Fruit fly (Drosophila melanogaster) whole organism, embryonic: ENCODE data around the gene Pop5.

ENCODE experiments used
- Ada2b ChIP-seq: fragments of 200-800 bp; sonication (Bioruptor generic); IDR thresholded peaks from 2 replicates; pipeline ENCODE4 v1.3.6; 2022; ENCODE audit warnings: missing biosample characterization, missing genetic modification characterization
- Atf-2 ChIP-seq: fragments of 200-800 bp; sonication (Bioruptor generic); optimal IDR thresholded peaks from 2 replicates; lab custom pipeline; 2016; ENCODE audit warnings: missing biosample characterization, missing genetic modification characterization
- CG10431 ChIP-seq: fragments of 200-800 bp; sonication (Bioruptor generic); optimal IDR thresholded peaks from 3 replicates; lab custom pipeline; 2018; ENCODE audit warnings: missing biosample characterization, mild to moderate bottlenecking, missing genetic modification characterization
- CG11085 ChIP-seq: fragments of 200-800 bp; sonication (Bioruptor generic); IDR thresholded peaks from 2 replicates; pipeline ENCODE4 v1.3.6; 2022; ENCODE audit warnings: missing biosample characterization, missing genetic modification characterization
- CG11093 ChIP-seq: fragments of 200-800 bp; sonication (Bioruptor generic); IDR thresholded peaks from 3 replicates; pipeline ENCODE4 v1.3.6; 2022; ENCODE audit warnings: missing biosample characterization, missing genetic modification characterization
- CG11560 ChIP-seq: fragments of 200-800 bp; sonication (Bioruptor generic); IDR thresholded peaks from 3 replicates; pipeline ENCODE4 v1.3.6; 2022; ENCODE audit warnings: missing biosample characterization, missing genetic modification characterization
- CG12104 ChIP-seq: fragments of 200-800 bp; sonication (Bioruptor generic); optimal IDR thresholded peaks from 3 replicates; lab custom pipeline; 2016; ENCODE audit warnings: missing biosample characterization, missing genetic modification characterization
- CG12236 ChIP-seq: fragments of 200-800 bp; sonication (Bioruptor generic); optimal IDR thresholded peaks from 2 replicates; lab custom pipeline; 2016; ENCODE audit warnings: missing biosample characterization, missing genetic modification characterization
- CG13123 ChIP-seq: fragments of 200-800 bp; sonication (Bioruptor generic); optimal IDR thresholded peaks from 2 replicates; lab custom pipeline; 2016; ENCODE audit warnings: missing biosample characterization, missing genetic modification characterization
- CG14014 ChIP-seq: fragments of 200-800 bp; sonication (Bioruptor generic); IDR thresholded peaks from 2 replicates; pipeline ENCODE4 v1.3.6; 2022; ENCODE audit warnings: missing biosample characterization, missing genetic modification characterization
- CG15011 ChIP-seq: fragments of 200-800 bp; sonication (Bioruptor generic); optimal IDR thresholded peaks from 3 replicates; lab custom pipeline; 2018; ENCODE audit warnings: missing biosample characterization, mild to moderate bottlenecking, missing genetic modification characterization
- CG15269 ChIP-seq: fragments of 200-800 bp; sonication (Bioruptor generic); optimal IDR thresholded peaks from 2 replicates; lab custom pipeline; 2018; ENCODE audit warnings: missing biosample characterization, mild to moderate bottlenecking, missing genetic modification characterization, moderate library complexity
- CG15479 ChIP-seq: fragments of 200-800 bp; sonication (Bioruptor generic); optimal IDR thresholded peaks from 3 replicates; lab custom pipeline; 2019; ENCODE audit warnings: missing biosample characterization, mild to moderate bottlenecking, missing genetic modification characterization, moderate library complexity
- CG34224 ChIP-seq: fragments of 200-800 bp; sonication (Bioruptor generic); IDR thresholded peaks from 3 replicates; pipeline ENCODE4 v1.3.6; 2022; ENCODE audit warnings: missing biosample characterization, missing genetic modification characterization; ENCODE audit not compliant: partially characterized antibody
- CG5953 ChIP-seq: fragments of 200-800 bp; sonication (Bioruptor generic); IDR thresholded peaks from 2 replicates; pipeline ENCODE4 v1.3.6; 2022; ENCODE audit warnings: missing biosample characterization, missing genetic modification characterization
- CG8290 ChIP-seq, 3 experiments: fragments of 200-800 bp; sonication (Bioruptor generic); optimal IDR thresholded peaks; 2 replicates each; lab custom pipeline; 2016 to 2019; ENCODE audit warnings: missing biosample characterization in 3 of 3, missing genetic modification characterization in 3 of 3, mild to moderate bottlenecking in 2 of 3, moderate library complexity in 1 of 3
- CG8765 ChIP-seq: fragments of 200-800 bp; sonication (Bioruptor generic); IDR thresholded peaks from 2 replicates; pipeline ENCODE4 v1.3.6; 2022; ENCODE audit warnings: missing biosample characterization, missing genetic modification characterization
- CG9876 ChIP-seq: fragments of 200-800 bp; sonication (Bioruptor generic); optimal IDR thresholded peaks from 2 replicates; lab custom pipeline; 2016; ENCODE audit warnings: missing biosample characterization, missing genetic modification characterization
- Chrac-16 ChIP-seq: fragments of 200-800 bp; sonication (Bioruptor generic); optimal IDR thresholded peaks from 3 replicates; lab custom pipeline; 2016; ENCODE audit warnings: missing biosample characterization, missing genetic modification characterization
- D19A ChIP-seq: fragments of 200-800 bp; optimal IDR thresholded peaks from 3 replicates; lab custom pipeline; 2019; ENCODE audit warnings: missing biosample characterization, mild to moderate bottlenecking, missing genetic modification characterization, moderate library complexity
- D19B ChIP-seq: fragments of 200-800 bp; sonication (Bioruptor generic); optimal IDR thresholded peaks from 2 replicates; lab custom pipeline; 2017; ENCODE audit warnings: missing biosample characterization, mild to moderate bottlenecking, missing genetic modification characterization
- Eip74EF ChIP-seq, 2 experiments: fragments of 200-800 bp in 1 of 2; fragments of >200 bp in 1 of 2; sonication (Bioruptor generic) in 1 of 2; optimal IDR thresholded peaks; 2 replicates each; lab custom pipeline; 2017 to 2019; ENCODE audit warnings: missing biosample characterization in 2 of 2, missing genetic modification characterization in 2 of 2, mild to moderate bottlenecking in 1 of 2, moderate library complexity in 1 of 2
- Ets65A ChIP-seq: fragments of 200-800 bp; sonication (Bioruptor generic); peaks from one replicate; lab custom pipeline; 2016; ENCODE audit warnings: missing biosample characterization, missing genetic modification characterization
- Gsc ChIP-seq: fragments of 200-800 bp; sonication (Bioruptor generic); IDR thresholded peaks from 2 replicates; pipeline ENCODE4 v1.3.6; 2022; ENCODE audit warnings: missing biosample characterization, missing genetic modification characterization
- Hey ChIP-seq: fragments of 200-800 bp; sonication (Bioruptor generic); optimal IDR thresholded peaks from 3 replicates; lab custom pipeline; 2018; ENCODE audit warnings: missing biosample characterization, mild to moderate bottlenecking, missing genetic modification characterization
- HmgZ ChIP-seq: fragments of 200-800 bp; sonication (Bioruptor generic); optimal IDR thresholded peaks from 2 replicates; lab custom pipeline; 2018; ENCODE audit warnings: missing biosample characterization, mild to moderate bottlenecking, missing genetic modification characterization
- Hr3 ChIP-seq: fragments of 200-800 bp; sonication (Bioruptor generic); optimal IDR thresholded peaks from 3 replicates; lab custom pipeline; 2016; ENCODE audit warnings: missing biosample characterization, missing genetic modification characterization
- Jarid2 ChIP-seq: fragments of 200-800 bp; sonication (Bioruptor generic); optimal IDR thresholded peaks from 3 replicates; lab custom pipeline; 2017; ENCODE audit warnings: mild to moderate bottlenecking, missing biosample characterization, missing genetic modification reagents, missing genetic modification characterization
- Mes4 ChIP-seq: fragments of 200-800 bp; sonication (Bioruptor generic); optimal IDR thresholded peaks from 2 replicates; lab custom pipeline; 2016; ENCODE audit warnings: missing biosample characterization, missing genetic modification characterization
- Myb ChIP-seq: fragments of 200-800 bp; sonication (Bioruptor generic); optimal IDR thresholded peaks from 2 replicates; lab custom pipeline; 2016; ENCODE audit warnings: missing biosample characterization, missing genetic modification characterization
- NFAT ChIP-seq: fragments of 200-800 bp; sonication (Bioruptor generic); IDR thresholded peaks from 2 replicates; pipeline ENCODE4 v1.3.6; 2022; ENCODE audit warnings: missing biosample characterization, missing genetic modification characterization
- Oaz ChIP-seq: fragments of 200-800 bp; sonication (Bioruptor generic); IDR thresholded peaks from 2 replicates; pipeline ENCODE4 v1.3.6; 2022; ENCODE audit warnings: missing biosample characterization, missing genetic modification characterization
- Opbp ChIP-seq: fragments of 200-800 bp; sonication (Bioruptor generic); IDR thresholded peaks from 3 replicates; pipeline ENCODE4 v1.3.6; 2022; ENCODE audit warnings: missing biosample characterization, missing genetic modification characterization; ENCODE audit not compliant: partially characterized antibody
- Optix ChIP-seq: fragments of 200-800 bp; sonication (Bioruptor generic); IDR thresholded peaks from 3 replicates; pipeline ENCODE4 v1.3.6; 2022; ENCODE audit warnings: missing biosample characterization, missing genetic modification characterization
- Trl ChIP-seq, 3 experiments: fragments of >200 bp in 2 of 3; fragments of 200-800 bp in 1 of 3; sonication (Bioruptor generic) in 1 of 3; optimal IDR thresholded peaks; 2 replicates in 1 of 3; 3 replicates in 2 of 3; lab custom pipeline; 2016 to 2017; ENCODE audit warnings: missing biosample characterization in 1 of 3, missing genetic modification characterization in 1 of 3
- ap ChIP-seq: fragments of 200-800 bp; sonication (Bioruptor generic); IDR thresholded peaks from 2 replicates; pipeline ENCODE4 v1.3.6; 2022; ENCODE audit warnings: missing biosample characterization, missing genetic modification characterization
- cad ChIP-seq: fragments of >200 bp; optimal IDR thresholded peaks from 2 replicates; lab custom pipeline; 2017; ENCODE audit warnings: missing biosample characterization, missing genetic modification characterization
- da ChIP-seq: fragments of 200-800 bp; sonication (Bioruptor generic); optimal IDR thresholded peaks from 2 replicates; lab custom pipeline; 2016; ENCODE audit warnings: missing biosample characterization, missing genetic modification characterization
- dpn ChIP-seq, 2 experiments: fragments of 200-800 bp; sonication (Bioruptor generic); optimal IDR thresholded peaks; 3 replicates each; lab custom pipeline; 2016; ENCODE audit warnings: missing biosample characterization in 2 of 2, missing genetic modification characterization in 2 of 2
- dysf ChIP-seq: fragments of 200-800 bp; sonication (Bioruptor generic); IDR thresholded peaks from 3 replicates; pipeline ENCODE4 v1.3.6; 2022; ENCODE audit warnings: missing biosample characterization, missing genetic modification characterization
- ewg ChIP-seq: fragments of 200-800 bp; sonication (Bioruptor generic); optimal IDR thresholded peaks from 3 replicates; lab custom pipeline; 2017; ENCODE audit warnings: mild to moderate bottlenecking, missing biosample characterization, missing genetic modification reagents, missing genetic modification characterization
- fd102C ChIP-seq: fragments of 200-800 bp; sonication (Bioruptor generic); optimal IDR thresholded peaks from 2 replicates; lab custom pipeline; 2018; ENCODE audit warnings: missing biosample characterization, mild to moderate bottlenecking, missing genetic modification characterization, moderate library complexity
- fd64A ChIP-seq: fragments of 200-800 bp; sonication (Bioruptor generic); optimal IDR thresholded peaks from 3 replicates; lab custom pipeline; 2018; ENCODE audit warnings: missing biosample characterization, mild to moderate bottlenecking, missing genetic modification characterization
- hb ChIP-seq: fragments of 200-800 bp; sonication (Bioruptor generic); IDR thresholded peaks from 3 replicates; pipeline ENCODE4 v1.3.6; 2022; ENCODE audit warnings: missing biosample characterization, missing genetic modification characterization; ENCODE audit not compliant: partially characterized antibody
- inv ChIP-seq: fragments of 200-800 bp; sonication (Bioruptor generic); IDR thresholded peaks from 2 replicates; pipeline ENCODE4 v1.3.6; 2022; ENCODE audit warnings: missing biosample characterization, missing genetic modification characterization; ENCODE audit not compliant: partially characterized antibody
- knrl ChIP-seq: fragments of 200-800 bp; sonication (Bioruptor generic); IDR thresholded peaks from 3 replicates; pipeline ENCODE4 v1.3.6; 2022; ENCODE audit warnings: missing biosample characterization, missing genetic modification characterization; ENCODE audit not compliant: partially characterized antibody
- ro ChIP-seq: fragments of 200-800 bp; sonication (Bioruptor generic); IDR thresholded peaks from 2 replicates; pipeline ENCODE4 v1.3.6; 2022; ENCODE audit warnings: missing biosample characterization, missing genetic modification characterization
- slp2 ChIP-seq: fragments of 200-800 bp; sonication (Bioruptor generic); optimal IDR thresholded peaks from 2 replicates; lab custom pipeline; 2016; ENCODE audit warnings: missing biosample characterization, missing genetic modification characterization
- sug ChIP-seq: fragments of 200-800 bp; optimal IDR thresholded peaks from 2 replicates; lab custom pipeline; 2019; ENCODE audit warnings: missing biosample characterization, mild to moderate bottlenecking, missing genetic modification characterization, moderate library complexity
- tap ChIP-seq: fragments of 200-800 bp; optimal IDR thresholded peaks from 3 replicates; lab custom pipeline; 2019; ENCODE audit warnings: missing biosample characterization, mild to moderate bottlenecking, missing genetic modification characterization, moderate library complexity
- wor ChIP-seq: fragments of 200-800 bp; sonication (Bioruptor generic); IDR thresholded peaks from 2 replicates; pipeline ENCODE4 v1.3.6; 2022; ENCODE audit warnings: missing biosample characterization, missing genetic modification characterization

Pop5 gene

DNA sequence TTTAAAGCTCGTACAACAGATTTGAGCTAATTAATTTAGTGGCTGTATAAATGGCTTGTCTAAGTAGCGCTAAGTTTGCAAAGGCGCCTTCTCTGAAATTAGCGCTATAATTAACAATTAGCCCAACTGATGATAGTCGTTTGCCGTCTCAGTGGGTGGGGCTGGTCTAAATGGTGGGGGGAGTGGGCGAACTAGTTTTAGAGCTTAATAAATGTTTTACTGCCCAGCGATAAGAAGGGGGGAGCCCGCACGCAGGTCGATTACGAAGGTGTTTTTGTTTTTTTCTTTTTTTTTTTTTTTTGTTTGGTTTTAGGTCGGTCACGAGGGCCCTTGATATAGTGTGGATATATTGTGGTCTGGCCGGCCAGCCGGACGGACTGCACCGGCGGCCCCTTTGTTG, 43.8 kb downstream of the Pop5 start (continued):
- no peak for TF ChIP-seq Mes4 (GFP tag; lab: Kevin White, UChicago)
- TF ChIP-seq CG9876: no peak
- TF ChIP-seq CG5953: no peak
- no peak for TF ChIP-seq Optix (GFP tag; lab: Robert Waterston, UW)
- peak; percentile 42; the same call in 1 of the 2 replicates for TF ChIP-seq CG14014 (GFP tag; lab: Robert Waterston, UW)
- TF ChIP-seq CG12104: no peak
- peak; percentile 83 for TF ChIP-seq sug (tag; lab: Kevin White, UChicago)
- TF ChIP-seq wor (GFP tag; lab: Robert Waterston, UW): no peak
- TF ChIP-seq CG11085 (GFP tag; lab: Robert Waterston, UW): no peak
- no peak for TF ChIP-seq fd64A
- TF ChIP-seq Atf-2 (GFP tag; lab: Kevin White, UChicago): no peak
- TF ChIP-seq slp2 (GFP tag; lab: Kevin White, UChicago): no peak
- peak; percentile 20 for TF ChIP-seq Hey (tag; lab: Kevin White, UChicago)
- TF ChIP-seq CG34224 (GFP tag; lab: Robert Waterston, UW): no peak
- TF ChIP-seq CG11093: no peak
- TF ChIP-seq Gsc: no peak
- no peak for TF ChIP-seq D19B (GFP tag; lab: Kevin White, UChicago)
- TF ChIP-seq Ada2b (GFP tag; lab: Robert Waterston, UW): no peak
- TF ChIP-seq dpn (GFP tag; optimal IDR thresholded peaks at IDR 0.05; lab: Kevin White, UChicago): no peak
- no peak for TF ChIP-seq Myb (GFP tag; lab: Kevin White, UChicago)
- no peak for TF ChIP-seq fd102C
- no peak for TF ChIP-seq da
- TF ChIP-seq Jarid2: no peak
- TF ChIP-seq knrl (GFP tag; lab: Robert Waterston, UW): no peak
- peak; percentile 45 for TF ChIP-seq CG15269 (tag; lab: Kevin White, UChicago)
- no peak for TF ChIP-seq CG13123 (GFP tag; lab: Kevin White, UChicago)
- no peak for TF ChIP-seq Opbp (GFP tag; lab: Robert Waterston, UW)
- no peak for TF ChIP-seq tap
- TF ChIP-seq CG10431 (GFP tag; lab: Kevin White, UChicago): no peak
- TF ChIP-seq NFAT: no peak
- TF ChIP-seq ro (GFP tag; lab: Robert Waterston, UW): no peak
- no peak for TF ChIP-seq Chrac-16 (GFP tag; lab: Kevin White, UChicago)
- TF ChIP-seq Trl (optimal IDR thresholded peaks at IDR 0.05; lab: Kevin White, UChicago): no peak
- no peak for TF ChIP-seq Trl (GFP tag; optimal IDR thresholded peaks at IDR 0.05; lab: Kevin White, UChicago)
- TF ChIP-seq Hr3 (GFP tag; lab: Kevin White, UChicago): no peak
- TF ChIP-seq cad (GFP tag; lab: Kevin White, UChicago): no peak
- TF ChIP-seq Ets65A (GFP tag; lab: Kevin White, UChicago): no peak
- peak; percentile 32 for TF ChIP-seq HmgZ
- no peak for TF ChIP-seq inv (GFP tag; lab: Robert Waterston, UW)
- TF ChIP-seq hb (GFP tag; lab: Robert Waterston, UW): 0 out of 3 replicates have a peak, but pooled peaks have one; percentile 20
- no peak for TF ChIP-seq CG12236 (GFP tag; lab: Kevin White, UChicago)
- no peak for TF ChIP-seq CG11560
- no peak for TF ChIP-seq dysf (GFP tag; lab: Robert Waterston, UW)
- TF ChIP-seq D19A: no peak
- TF ChIP-seq Oaz (GFP tag; lab: Robert Waterston, UW): no peak
- TF ChIP-seq CG8290 (GFP tag; optimal IDR thresholded peaks at IDR 0.05; lab: Kevin White, UChicago): no peak
- TF ChIP-seq CG8290 (tag; optimal IDR thresholded peaks at IDR 0.05; lab: Kevin White, UChicago): no peak
- TF ChIP-seq CG8765 (GFP tag; lab: Robert Waterston, UW): no peak
- TF ChIP-seq CG15479 (GFP tag; lab: Kevin White, UChicago): no peak
- no peak for TF ChIP-seq Eip74EF (GFP tag; optimal IDR thresholded peaks at IDR 0.05; lab: Kevin White, UChicago)
- no peak for TF ChIP-seq ewg (GFP tag; lab: Kevin White, UChicago)
- no peak for TF ChIP-seq CG15011 (GFP tag; lab: Kevin White, UChicago)
- no peak for TF ChIP-seq ap (GFP tag; lab: Robert Waterston, UW)
